Worm (Caenorhabditis elegans) whole organism, midembryonic: ENCODE data around the gene F38B2.6.

ENCODE experiments used
- T22C8.4 ChIP-seq: fragments of 200-800 bp; sonication (Bioruptor generic); IDR thresholded peaks from 2 replicates; pipeline ENCODE4 v1.3.6; 2022; ENCODE audit warnings: missing genetic modification characterization, missing compliant biosample characterization
- cog-1 ChIP-seq: sonication (generic microtip); optimal IDR thresholded peaks from 2 replicates; lab custom pipeline; 2016; ENCODE audit warnings: missing genetic modification characterization, missing compliant biosample characterization
- flt-1 ChIP-seq: fragments of 200-800 bp; sonication (Bioruptor generic); IDR thresholded peaks from 2 replicates; pipeline ENCODE4 v1.3.6; 2022; ENCODE audit warnings: missing genetic modification characterization, missing compliant biosample characterization
- klf-2 ChIP-seq: fragments of 200-800 bp; sonication (Bioruptor generic); conservative IDR thresholded peaks from 2 replicates; pipeline ENCODE4 v1.3.6; 2022; ENCODE audit warnings: missing genetic modification reagents, missing genetic modification characterization, missing compliant biosample characterization
- med-1 ChIP-seq: sonication (generic microtip); optimal IDR thresholded peaks from 2 replicates; lab custom pipeline; 2017; ENCODE audit warnings: missing genetic modification characterization, mild to moderate bottlenecking, missing compliant biosample characterization, antibody characterized with exemption, missing genetic modification reagents; ENCODE audit not compliant: insufficient read depth
- ref-1 ChIP-seq: fragments of 200-800 bp; sonication (Bioruptor generic); conservative IDR thresholded peaks from 2 replicates; pipeline ENCODE4 v1.3.6; 2022; ENCODE audit warnings: missing genetic modification reagents, missing genetic modification characterization, missing compliant biosample characterization
- tab-1 ChIP-seq: fragments of 200-800 bp; sonication (Bioruptor generic); IDR thresholded peaks from 2 replicates; pipeline ENCODE4 v1.3.6; 2022; ENCODE audit warnings: missing genetic modification characterization, missing compliant biosample characterization
- ztf-23 ChIP-seq: fragments of 200-800 bp; sonication (Bioruptor generic); IDR thresholded peaks from 2 replicates; pipeline ENCODE4 v1.3.6; 2022; ENCODE audit warnings: missing genetic modification reagents, missing genetic modification characterization, missing compliant biosample characterization
- ztf-29 ChIP-seq: fragments of 200-800 bp; sonication (Bioruptor generic); IDR thresholded peaks from 2 replicates; pipeline ENCODE4 v1.3.6; 2022; ENCODE audit warnings: missing genetic modification reagents, missing genetic modification characterization, missing compliant biosample characterization

Gene F38B2.6

DNA sequence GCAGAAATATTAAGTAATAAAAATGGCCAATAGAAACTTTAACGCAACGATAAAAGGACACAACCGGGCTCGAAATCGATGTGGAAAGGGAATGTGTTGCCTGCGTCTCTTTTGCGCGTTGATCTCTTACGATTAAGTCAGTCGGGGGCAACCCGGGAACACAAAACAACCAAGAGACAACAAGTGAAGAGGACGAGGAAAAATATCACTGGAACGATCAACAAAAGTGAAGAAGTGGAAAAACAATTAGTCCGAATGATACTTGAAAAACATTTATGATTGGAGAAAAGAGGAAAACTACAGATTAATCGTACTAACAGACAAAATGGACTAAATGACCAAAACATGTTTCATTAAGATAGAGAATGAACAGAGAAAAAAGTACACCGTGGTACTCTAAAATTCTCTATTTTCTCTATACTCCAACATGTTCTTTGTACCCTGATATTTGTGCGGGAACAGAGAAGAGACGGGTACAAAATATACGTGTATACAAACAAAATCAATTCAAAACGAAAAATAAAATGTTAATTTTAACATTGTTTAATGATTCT lies 29.3 kb upstream of the F38B2.6 start, which contains the start of gene F08G12.5:
Gene F08G12.5 (minus strand): TSS at position 1 of the 554 bp plus-strand sequence.
- TF ChIP-seq ref-1 (GFP tag; lab: Robert Waterston, UW): no peak

DNA sequence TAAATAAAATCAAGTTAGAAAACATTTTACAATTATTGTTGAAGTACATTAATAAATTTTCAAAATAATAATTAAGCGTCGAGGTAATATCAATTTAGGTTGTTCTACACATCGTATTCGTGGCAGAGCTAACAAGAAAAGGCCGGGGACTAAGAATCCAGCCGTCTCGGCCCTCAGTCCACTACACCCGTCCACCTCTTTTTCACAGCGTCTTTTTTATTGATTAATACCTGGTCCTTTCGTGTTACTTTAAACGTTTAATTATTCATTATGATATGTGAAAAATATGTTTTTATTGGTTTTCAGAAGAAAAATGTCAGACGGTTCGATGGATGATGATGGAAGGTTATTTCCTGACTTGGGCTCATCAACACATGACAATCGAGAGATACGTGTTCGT lies 26.0 kb upstream of the F38B2.6 start, which contains the start of gene vhl-1:
Gene vhl-1 (plus strand): TSS at position 301 of the 400 bp plus-strand sequence.
- TF ChIP-seq klf-2 (no peak), tab-1 (GFP tag; lab: Robert Waterston, UW) (no peak), T22C8.4 (GFP tag; lab: Robert Waterston, UW) (no peak), ztf-29 (GFP tag; lab: Robert Waterston, UW) (no peak), flt-1 (GFP tag; lab: Robert Waterston, UW) (no peak), cog-1 (tag; lab: Kevin White, UChicago) (no peak), med-1 (no peak), ref-1 (GFP tag; lab: Robert Waterston, UW) (no peak), ztf-23 (GFP tag; lab: Robert Waterston, UW) (no peak)

DNA sequence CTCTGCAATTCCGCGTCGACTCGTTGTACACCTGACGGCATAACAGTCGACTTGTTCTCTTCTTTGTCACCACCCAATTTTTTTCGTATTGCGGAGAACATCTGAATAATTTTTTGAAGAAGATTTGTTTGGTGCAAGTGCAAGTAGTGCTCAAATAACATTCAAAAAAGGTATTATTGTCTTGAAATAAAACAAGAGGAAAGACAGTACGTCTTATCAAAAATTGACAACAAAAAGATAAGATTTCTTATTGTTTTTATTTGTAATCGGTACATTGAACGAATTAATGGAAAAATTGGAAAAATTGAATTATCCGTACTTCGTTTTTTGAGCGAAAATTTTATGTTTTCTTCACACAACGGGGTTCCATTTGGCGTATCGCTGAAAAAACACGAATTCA lies 24.7 kb upstream of the F38B2.6 start, which contains the start of gene F08G12.1:
Gene F08G12.1 (minus strand): TSS at position 101 of the 400 bp plus-strand sequence.
- no peak for TF ChIP-seq med-1
- no peak for TF ChIP-seq tab-1 (GFP tag; lab: Robert Waterston, UW)
- no peak for TF ChIP-seq ztf-23 (GFP tag; lab: Robert Waterston, UW)
- TF ChIP-seq T22C8.4 (GFP tag; lab: Robert Waterston, UW): no peak
- TF ChIP-seq klf-2: no peak
- no peak for TF ChIP-seq cog-1 (tag; lab: Kevin White, UChicago)
- TF ChIP-seq flt-1 (GFP tag; lab: Robert Waterston, UW): no peak
- TF ChIP-seq ztf-29 (GFP tag; lab: Robert Waterston, UW): no peak
- TF ChIP-seq ref-1 (GFP tag; lab: Robert Waterston, UW): no peak

DNA sequence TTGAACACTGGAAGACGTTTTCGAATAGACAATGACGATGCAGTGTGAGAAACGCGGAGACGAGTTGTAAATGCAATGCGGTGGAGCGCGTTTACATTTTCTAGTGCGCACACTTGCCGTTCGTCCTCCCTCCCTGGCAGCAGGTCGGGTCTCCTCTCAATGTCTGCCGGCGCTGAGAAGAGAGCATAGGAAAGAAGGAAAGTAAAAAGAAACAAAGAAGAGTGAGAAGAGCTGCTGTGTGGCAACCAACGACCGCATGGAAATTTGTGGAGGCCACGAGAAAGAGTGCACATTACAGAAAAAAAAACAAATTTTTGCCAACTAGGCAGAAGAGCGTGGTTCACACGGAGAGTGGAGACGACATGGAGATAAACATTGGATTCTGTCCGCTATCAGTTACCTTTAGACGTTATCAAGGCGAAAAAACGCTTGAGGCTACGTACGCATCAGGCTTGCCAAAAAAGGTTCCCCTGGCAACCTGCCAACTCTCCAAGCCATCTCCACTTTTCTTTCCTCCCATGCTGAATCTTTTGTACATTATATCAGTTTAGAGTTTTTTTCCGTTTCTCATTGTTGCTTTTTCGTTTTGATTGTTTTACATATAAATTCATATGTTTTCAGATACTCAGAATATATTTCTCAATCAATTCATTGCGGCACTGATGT lies 18.7 kb upstream of the F38B2.6 start, which contains the start of the genes snrp-40.1 and F08G12.3:
Gene snrp-40.1 (minus strand): TSS at position 143 of the 666 bp plus-strand sequence.
Gene F08G12.3 (plus strand): TSS at position 616 of the 666 bp plus-strand sequence.
- TF ChIP-seq T22C8.4 (GFP tag; lab: Robert Waterston, UW): no peak
- no peak for TF ChIP-seq med-1
- peak; percentile 46 for TF ChIP-seq flt-1 (GFP tag; lab: Robert Waterston, UW)
- peak; percentile 76 for TF ChIP-seq cog-1 (tag; lab: Kevin White, UChicago)

DNA sequence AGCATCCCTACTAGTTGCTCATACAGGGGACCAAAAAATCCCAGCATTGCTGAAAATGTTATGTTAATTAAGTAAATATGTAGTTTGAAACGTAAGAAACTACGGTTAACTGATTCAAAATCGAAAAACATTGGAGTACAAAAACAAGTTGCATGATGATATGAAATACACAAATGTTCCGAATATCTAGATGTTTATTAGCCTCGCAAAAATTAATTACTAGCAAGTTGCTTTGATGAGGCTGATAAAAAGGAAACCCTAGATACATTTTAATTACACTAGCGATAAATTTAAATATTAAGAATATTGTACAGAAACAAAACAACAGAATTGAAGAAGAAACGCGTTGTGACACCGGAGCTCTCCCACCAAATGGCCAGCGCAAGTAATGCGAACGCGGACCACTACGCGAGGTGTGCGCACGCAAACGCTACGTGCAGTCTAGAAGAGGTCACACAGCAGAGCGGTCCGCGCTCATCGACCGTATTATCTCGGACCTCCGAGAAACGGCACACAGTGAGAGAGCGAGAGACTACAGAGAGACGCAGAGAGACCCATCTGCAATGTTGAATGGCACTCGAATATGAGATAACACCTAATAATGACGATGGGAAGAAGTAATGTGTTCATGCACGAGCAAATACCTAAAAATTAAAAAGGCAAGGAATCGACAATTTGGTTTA lies 15.8 kb upstream of the F38B2.6 start, which contains the start of gene inx-2:
Gene inx-2 (minus strand): TSS at position 51 of the 683 bp plus-strand sequence.
- TF ChIP-seq ref-1 (GFP tag; lab: Robert Waterston, UW) (no peak), tab-1 (GFP tag; lab: Robert Waterston, UW) (peak; percentile 77)

DNA sequence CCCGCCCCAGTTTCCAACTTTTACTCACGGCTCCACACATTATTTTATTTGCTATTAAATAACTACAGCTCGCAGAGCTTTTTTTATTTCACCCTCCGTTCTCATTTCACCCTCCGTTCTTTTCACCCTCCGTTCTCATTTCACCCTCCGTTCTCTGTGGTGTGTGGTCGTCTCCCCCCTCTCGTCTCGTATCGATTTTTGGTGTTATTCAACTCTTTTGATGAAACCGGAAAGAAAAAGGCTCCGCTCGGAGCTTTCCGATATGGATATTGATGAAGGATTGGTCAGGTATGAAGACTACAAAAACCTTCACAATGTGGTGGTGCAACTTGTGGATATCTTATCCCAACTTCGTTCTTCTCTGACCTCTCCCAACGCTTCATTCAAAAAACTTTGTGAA lies 9.5 kb upstream of the F38B2.6 start:
- TF ChIP-seq ztf-23 (GFP tag; lab: Robert Waterston, UW) (no peak), flt-1 (GFP tag; lab: Robert Waterston, UW) (0 out of 2 replicates have a peak, but pooled peaks have one; percentile 28), T22C8.4 (GFP tag; lab: Robert Waterston, UW) (peak; percentile 64), ref-1 (GFP tag; lab: Robert Waterston, UW) (no peak), med-1 (no peak), klf-2 (no peak)

DNA sequence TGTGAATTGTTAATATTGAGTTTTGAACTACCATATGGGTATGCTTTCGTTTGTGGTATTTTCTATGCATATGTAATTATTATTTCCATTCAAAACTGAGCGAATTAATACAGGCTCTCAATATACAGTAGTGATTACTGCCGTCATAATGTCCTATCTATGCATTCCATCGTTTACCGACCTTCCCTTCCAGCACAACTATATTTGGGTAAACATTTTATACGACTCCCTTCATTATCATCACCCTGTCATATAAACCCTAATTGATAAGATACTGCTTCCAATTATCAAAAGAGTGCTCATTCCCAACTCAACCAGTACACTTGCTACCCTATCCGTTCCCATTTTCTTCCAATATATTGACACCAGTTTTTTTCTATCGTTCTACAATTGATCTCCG lies 8.9 kb upstream of the F38B2.6 start:
- TF ChIP-seq tab-1 (GFP tag; lab: Robert Waterston, UW) (no peak), med-1 (no peak), T22C8.4 (GFP tag; lab: Robert Waterston, UW) (no peak), ztf-23 (GFP tag; lab: Robert Waterston, UW) (no peak), klf-2 (no peak), ztf-29 (GFP tag; lab: Robert Waterston, UW) (no peak), ref-1 (GFP tag; lab: Robert Waterston, UW) (no peak), flt-1 (GFP tag; lab: Robert Waterston, UW) (no peak), cog-1 (tag; lab: Kevin White, UChicago) (no peak)

DNA sequence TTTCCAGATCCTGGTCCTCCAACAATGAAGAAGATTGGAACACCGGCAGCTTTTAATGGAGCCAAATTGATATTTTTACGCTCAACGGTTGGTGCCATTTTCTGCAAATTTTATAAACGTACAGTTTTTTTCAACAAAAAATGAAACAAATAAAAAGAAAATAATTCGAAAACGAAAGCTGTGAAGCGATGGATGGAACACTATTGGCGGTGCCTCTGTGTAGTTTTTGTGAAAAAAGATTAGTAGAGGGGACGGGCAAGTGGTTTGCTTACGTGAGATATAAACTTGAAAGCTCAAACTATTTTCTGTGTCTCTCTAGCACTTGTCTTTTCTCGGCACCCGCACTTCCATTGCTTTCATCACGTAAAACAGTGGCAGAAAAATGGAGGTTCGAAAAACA lies 6.6 kb upstream of the F38B2.6 start, which contains the start of gene F38B2.4:
Gene F38B2.4 (minus strand): TSS at position 101 of the 400 bp plus-strand sequence.
- TF ChIP-seq ztf-23 (GFP tag; lab: Robert Waterston, UW): no peak

DNA sequence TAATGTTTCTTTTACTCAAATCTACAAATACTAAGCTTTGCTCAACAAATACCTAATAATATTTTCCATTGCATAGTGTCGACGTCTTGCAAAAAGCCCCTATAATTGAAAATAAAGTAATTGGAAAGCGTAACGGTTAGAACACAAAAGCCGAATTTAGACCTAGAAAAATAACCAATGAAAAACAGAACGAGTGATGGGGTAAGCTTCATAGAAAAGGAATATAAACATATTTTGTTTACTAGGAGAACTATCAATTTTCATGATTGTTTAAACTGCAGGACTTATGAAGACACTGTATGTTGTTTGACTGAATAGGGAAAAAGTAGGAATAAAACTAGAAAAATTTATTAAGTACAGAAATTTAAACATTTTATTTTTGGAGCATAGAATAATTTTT lies 5.2 kb upstream of the F38B2.6 start, which contains the start of gene F38B2.3:
Gene F38B2.3 (minus strand): TSS at position 101 of the 400 bp plus-strand sequence.
- TF ChIP-seq ztf-29 (GFP tag; lab: Robert Waterston, UW) (no peak), flt-1 (GFP tag; lab: Robert Waterston, UW) (no peak), med-1 (no peak), cog-1 (tag; lab: Kevin White, UChicago) (no peak), T22C8.4 (GFP tag; lab: Robert Waterston, UW) (no peak), klf-2 (no peak), ref-1 (GFP tag; lab: Robert Waterston, UW) (no peak), tab-1 (GFP tag; lab: Robert Waterston, UW) (no peak), ztf-23 (GFP tag; lab: Robert Waterston, UW) (no peak)

DNA sequence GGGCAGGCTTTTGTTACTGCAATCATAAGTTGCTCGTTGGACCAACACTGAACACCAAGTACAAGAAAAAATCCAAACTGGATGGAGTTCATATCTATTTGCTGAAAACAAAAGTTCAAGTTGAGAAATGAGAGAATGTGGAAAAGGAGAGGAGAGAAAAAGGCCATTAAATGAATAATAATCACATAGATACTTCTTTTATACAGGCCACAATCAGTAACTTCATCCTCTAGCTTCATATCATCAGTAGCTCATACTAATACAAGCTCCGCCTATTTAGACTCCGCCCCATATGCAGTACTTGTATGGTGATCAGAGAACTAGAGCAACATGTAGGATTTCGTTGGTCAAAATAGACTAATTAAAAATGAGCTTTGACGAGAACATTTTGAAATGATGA lies 1.8 kb downstream of the F38B2.6 start, which contains the start of gene F38B2.2:
Gene F38B2.2 (minus strand): TSS at position 101 of the 400 bp plus-strand sequence.
- no peak for TF ChIP-seq ref-1 (GFP tag; lab: Robert Waterston, UW)
- no peak for TF ChIP-seq flt-1 (GFP tag; lab: Robert Waterston, UW)
- TF ChIP-seq klf-2: no peak
- TF ChIP-seq cog-1 (tag; lab: Kevin White, UChicago): no peak
